Worm (Caenorhabditis elegans) whole organism, L2 larva: ENCODE data around the gene bud-31.

Experiments
- C34F6.9 ChIP-seq: fragments of 150-350 bp; optimal IDR thresholded peaks from 2 replicates; lab custom pipeline; 2014; ENCODE audit warnings: missing biosample characterization, missing genetic modification characterization
- aly-2 ChIP-seq: fragments of 150-350 bp; optimal IDR thresholded peaks from 2 replicates; lab custom pipeline; 2014; ENCODE audit warnings: missing biosample characterization, missing genetic modification characterization
- ama-1 ChIP-seq: fragments of 150-350 bp; optimal IDR thresholded peaks from 2 replicates; lab custom pipeline; 2018; ENCODE audit warnings: inconsistent platforms
- ceh-16 ChIP-seq: fragments of 150-350 bp; optimal IDR thresholded peaks from 2 replicates; lab custom pipeline; 2014; ENCODE audit warnings: missing biosample characterization, missing genetic modification characterization
- ceh-82 ChIP-seq: fragments of 150-350 bp; optimal IDR thresholded peaks from 2 replicates; lab custom pipeline; 2014; ENCODE audit warnings: missing biosample characterization, missing genetic modification characterization
- elt-3 ChIP-seq: sonication (generic microtip); optimal IDR thresholded peaks from 2 replicates; lab custom pipeline; 2017; ENCODE audit warnings: missing biosample characterization, missing genetic modification characterization
- lin-13 ChIP-seq: fragments of 150-350 bp; optimal IDR thresholded peaks from 2 replicates; lab custom pipeline; 2014; ENCODE audit warnings: missing biosample characterization, missing genetic modification reagents, missing genetic modification characterization
- mdl-1 ChIP-seq, 2 experiments: fragments of 150-350 bp in 1 of 2; sonication (generic microtip) in 1 of 2; optimal IDR thresholded peaks; 2 replicates each; lab custom pipeline; 2017; ENCODE audit warnings: missing biosample characterization in 2 of 2, missing genetic modification characterization in 2 of 2
- nhr-10 ChIP-seq: sonication (generic microtip); optimal IDR thresholded peaks from 2 replicates; lab custom pipeline; 2017; ENCODE audit warnings: missing biosample characterization, missing genetic modification characterization
- nhr-12 ChIP-seq: fragments of 150-350 bp; optimal IDR thresholded peaks from 2 replicates; lab custom pipeline; 2014; ENCODE audit warnings: missing biosample characterization, missing genetic modification characterization
- nhr-129 ChIP-seq: fragments of 150-350 bp; optimal IDR thresholded peaks from 2 replicates; lab custom pipeline; 2014; ENCODE audit warnings: missing biosample characterization, missing genetic modification characterization
- snpc-4 ChIP-seq: fragments of 150-350 bp; optimal IDR thresholded peaks from 2 replicates; lab custom pipeline; 2014; ENCODE audit warnings: missing biosample characterization, missing genetic modification characterization
- unc-55 ChIP-seq: fragments of 150-350 bp; sonication (generic microtip); optimal IDR thresholded peaks from 3 replicates; lab custom pipeline; 2014; ENCODE audit warnings: missing biosample characterization, missing genetic modification reagents, missing genetic modification characterization
- unc-62 ChIP-seq: fragments of 150-350 bp; optimal IDR thresholded peaks from 2 replicates; lab custom pipeline; 2014; ENCODE audit warnings: missing biosample characterization, missing genetic modification reagents, missing genetic modification characterization

ce11 chrIII:9730407-9730806 lies 34.1 kb upstream of the bud-31 start:
- no peak for TF ChIP-seq nhr-12 (tag; lab: Kevin White, UChicago)
- no peak for TF ChIP-seq elt-3
- no peak for TF ChIP-seq nhr-10
- no peak for TF ChIP-seq C34F6.9 (tag; lab: Kevin White, UChicago)
- TF ChIP-seq ama-1 (lab: Kevin White, UChicago) = no peak
- TF ChIP-seq lin-13 (GFP tag; lab: Kevin White, UChicago) = no peak
- no peak for TF ChIP-seq ceh-16
- TF ChIP-seq unc-62 (GFP tag; lab: Kevin White, UChicago) = no peak
- TF ChIP-seq aly-2 (tag; lab: Kevin White, UChicago) = no peak
- no peak for TF ChIP-seq nhr-129 (tag; lab: Kevin White, UChicago)
- TF ChIP-seq snpc-4 (tag; lab: Kevin White, UChicago) = no peak
- TF ChIP-seq ceh-82 (tag; lab: Kevin White, UChicago) = no peak
- no peak for TF ChIP-seq unc-55 (GFP tag; lab: Kevin White, UChicago)
- TF ChIP-seq mdl-1 (tag; optimal IDR thresholded peaks at IDR 0.05; lab: Kevin White, UChicago) = no peak
